Fruit fly (Drosophila melanogaster) whole organism, wandering third instar larva: ENCODE results near the gene Imp.

Experiments
- CG32264 ChIP-seq: fragments of 200-800 bp; sonication (Bioruptor generic); optimal IDR thresholded peaks from 2 replicates; lab custom pipeline; 2016; ENCODE audit warnings: missing biosample characterization, missing genetic modification characterization
- Hnf4 ChIP-seq: fragments of 200-800 bp; sonication (Bioruptor generic); optimal IDR thresholded peaks from 2 replicates; lab custom pipeline; 2016; ENCODE audit warnings: missing biosample characterization, mild to moderate bottlenecking, missing genetic modification characterization
- Hr83 ChIP-seq: fragments of 200-300 bp; sonication (Bioruptor generic); optimal IDR thresholded peaks from 2 replicates; lab custom pipeline; 2016; ENCODE audit warnings: missing biosample characterization, mild to moderate bottlenecking, missing genetic modification characterization, moderate library complexity; ENCODE audit not compliant: poor library complexity, severe bottlenecking
- brk ChIP-seq: fragments of 200-800 bp; sonication (Bioruptor generic); optimal IDR thresholded peaks from 2 replicates; lab custom pipeline; 2016; ENCODE audit warnings: missing biosample characterization, mild to moderate bottlenecking, missing genetic modification characterization
- fru ChIP-seq: fragments of 200-800 bp; sonication (Bioruptor generic); optimal IDR thresholded peaks from 3 replicates; lab custom pipeline; 2016; ENCODE audit warnings: missing biosample characterization, mild to moderate bottlenecking, missing genetic modification characterization
- psq ChIP-seq: fragments of 200-800 bp; sonication (Bioruptor generic); optimal IDR thresholded peaks from 3 replicates; lab custom pipeline; 2017; ENCODE audit warnings: missing biosample characterization, mild to moderate bottlenecking, missing genetic modification characterization, moderate library complexity

DNA sequence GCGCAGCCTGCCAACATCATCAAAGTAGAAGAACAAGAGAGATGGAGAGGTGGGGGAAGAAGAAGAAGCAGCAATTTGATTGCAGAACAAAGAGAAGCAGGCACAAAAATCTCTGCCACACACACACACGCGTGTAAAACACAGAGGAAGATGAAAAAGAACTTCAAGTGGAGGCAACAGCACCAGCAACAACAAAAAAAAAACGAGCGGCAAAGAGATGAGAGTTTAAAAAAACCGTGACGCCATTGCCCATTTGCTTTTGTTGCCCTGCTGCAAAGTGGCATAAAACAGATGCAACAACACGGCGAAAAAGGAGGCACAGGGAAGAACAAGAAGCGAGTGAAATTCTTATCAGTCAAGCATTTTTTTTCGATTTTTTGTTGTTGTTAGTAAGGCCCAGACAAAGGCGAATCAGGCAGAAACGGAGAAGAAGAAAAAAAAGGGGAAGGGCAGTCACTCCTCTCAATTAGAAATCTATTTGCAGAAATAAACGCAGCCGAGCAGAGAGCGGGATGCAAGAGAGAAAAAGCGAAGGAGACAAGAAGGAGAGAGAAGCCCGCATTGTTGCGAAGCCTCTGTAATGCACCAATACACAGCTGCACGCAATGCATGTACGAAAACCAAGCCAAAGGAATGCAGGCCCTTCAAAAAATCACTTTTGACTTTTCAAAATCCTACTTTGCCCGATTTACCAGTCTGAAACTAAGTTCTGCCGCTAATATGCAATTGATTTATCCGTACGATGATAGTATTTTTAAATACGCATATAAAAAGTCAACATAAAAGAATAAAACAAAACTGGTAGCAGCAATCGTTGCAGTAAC, 82.1 kb downstream of the Imp start:
- TF ChIP-seq Hr83 (GFP tag; lab: Kevin White, UChicago) = no peak
- TF ChIP-seq brk (GFP tag; lab: Kevin White, UChicago) = no peak
- peak; percentile 88 for TF ChIP-seq psq
- TF ChIP-seq CG32264 (GFP tag; lab: Kevin White, UChicago) = no peak
- TF ChIP-seq fru (GFP tag; lab: Kevin White, UChicago) = peak; percentile 21
- TF ChIP-seq Hnf4 = peak; percentile 7
